Fruit fly (Drosophila melanogaster) whole organism, embryonic: ENCODE measurements around the gene CG5188.
A peak's percentile ranks its signal among the peaks of the same experiment; 100 is the strongest.

ENCODE experiments used
- CG10366 ChIP-seq: fragments of 200-800 bp; sonication (Bioruptor generic); IDR thresholded peaks from 2 replicates; pipeline ENCODE4 v1.3.6; 2022; ENCODE audit warnings: missing biosample characterization, missing genetic modification characterization
- CG11093 ChIP-seq: fragments of 200-800 bp; sonication (Bioruptor generic); IDR thresholded peaks from 3 replicates; pipeline ENCODE4 v1.3.6; 2022; ENCODE audit warnings: missing biosample characterization, missing genetic modification characterization
- CG11696 ChIP-seq: fragments of 200-800 bp; sonication (Bioruptor generic); IDR thresholded peaks from 2 replicates; pipeline ENCODE4 v1.3.6; 2022; ENCODE audit warnings: missing biosample characterization, missing genetic modification characterization
- CG12659 ChIP-seq: fragments of 200-800 bp; sonication (Bioruptor generic); optimal IDR thresholded peaks from 3 replicates; lab custom pipeline; 2017; ENCODE audit warnings: mild to moderate bottlenecking, missing biosample characterization, missing genetic modification reagents, missing genetic modification characterization
- CG15696 ChIP-seq: fragments of 200-800 bp; sonication (Bioruptor generic); optimal IDR thresholded peaks from 2 replicates; lab custom pipeline; 2019; ENCODE audit warnings: missing biosample characterization, mild to moderate bottlenecking, missing genetic modification characterization, moderate library complexity
- CG30020 ChIP-seq: fragments of 200-800 bp; optimal IDR thresholded peaks from 2 replicates; lab custom pipeline; 2019; ENCODE audit warnings: missing biosample characterization, mild to moderate bottlenecking, missing genetic modification characterization, moderate library complexity
- CG31441 ChIP-seq: fragments of 200-800 bp; sonication (Bioruptor generic); IDR thresholded peaks from 2 replicates; pipeline ENCODE4 v1.3.6; 2022; ENCODE audit warnings: missing biosample characterization, missing genetic modification characterization
- CG32767 ChIP-seq: fragments of 200-800 bp; sonication (Bioruptor generic); IDR thresholded peaks from 2 replicates; pipeline ENCODE4 v1.3.6; 2022; ENCODE audit warnings: missing biosample characterization, missing genetic modification characterization
- CG5180 ChIP-seq: fragments of 200-800 bp; sonication (Bioruptor generic); optimal IDR thresholded peaks from 3 replicates; lab custom pipeline; 2017; ENCODE audit warnings: missing biosample characterization, missing genetic modification characterization, mild to moderate bottlenecking, moderate library complexity, missing genetic modification reagents
- CG7963 ChIP-seq: fragments of 200-800 bp; sonication (Bioruptor generic); IDR thresholded peaks from 3 replicates; pipeline ENCODE4 v1.3.6; 2022; ENCODE audit warnings: missing biosample characterization, missing genetic modification characterization; ENCODE audit not compliant: partially characterized antibody
- CG9609 ChIP-seq: fragments of 200-800 bp; sonication (Bioruptor generic); optimal IDR thresholded peaks from 3 replicates; lab custom pipeline; 2016; ENCODE audit warnings: missing biosample characterization, missing genetic modification characterization
- D ChIP-seq, 2 experiments: fragments of 200-800 bp in 1 of 2; fragments of >200 bp in 1 of 2; sonication (Bioruptor generic) in 1 of 2; optimal IDR thresholded peaks; 2 replicates in 1 of 2; 3 replicates in 1 of 2; lab custom pipeline; 2017; ENCODE audit warnings: mild to moderate bottlenecking in 1 of 2, missing biosample characterization in 1 of 2, missing genetic modification characterization in 1 of 2, missing genetic modification reagents in 1 of 2
- Dll ChIP-seq: fragments of 200-800 bp; sonication (Bioruptor generic); IDR thresholded peaks from 4 replicates; pipeline ENCODE4 v1.3.6; 2022; ENCODE audit warnings: missing biosample characterization, missing genetic modification characterization; ENCODE audit not compliant: partially characterized antibody
- Gug ChIP-seq: fragments of 200-800 bp; sonication (Bioruptor generic); IDR thresholded peaks from 4 replicates; pipeline ENCODE4 v1.3.6; 2022; ENCODE audit warnings: missing biosample characterization, missing genetic modification characterization
- H2.0 ChIP-seq: fragments of 200-800 bp; sonication (Bioruptor generic); IDR thresholded peaks from 2 replicates; pipeline ENCODE4 v1.3.6; 2022; ENCODE audit warnings: missing biosample characterization, missing genetic modification characterization
- HLH54F ChIP-seq: fragments of 200-800 bp; sonication (Bioruptor generic); optimal IDR thresholded peaks from 3 replicates; lab custom pipeline; 2016; ENCODE audit warnings: missing biosample characterization, missing genetic modification characterization
- Hr51 ChIP-seq, 2 experiments: fragments of 200-800 bp; sonication (Bioruptor generic); optimal IDR thresholded peaks; 2 replicates in 1 of 2; 3 replicates in 1 of 2; lab custom pipeline; 2016 to 2018; ENCODE audit warnings: missing biosample characterization in 2 of 2, missing genetic modification characterization in 2 of 2, mild to moderate bottlenecking in 1 of 2, moderate library complexity in 1 of 2
- Hsf ChIP-seq: fragments of 200-800 bp; sonication (Bioruptor generic); optimal IDR thresholded peaks from 3 replicates; lab custom pipeline; 2016; ENCODE audit warnings: missing biosample characterization, missing genetic modification characterization
- Sin3A ChIP-seq: fragments of >200 bp; optimal IDR thresholded peaks from 2 replicates; lab custom pipeline; 2018
- Tbp ChIP-seq: fragments of >200 bp; optimal IDR thresholded peaks from 2 replicates; lab custom pipeline; 2018; ENCODE audit warnings: missing biosample characterization, missing genetic modification characterization
- Vsx1 ChIP-seq: fragments of 200-800 bp; sonication (Bioruptor generic); optimal IDR thresholded peaks from 2 replicates; lab custom pipeline; 2017; ENCODE audit warnings: missing biosample characterization, mild to moderate bottlenecking, missing genetic modification characterization, missing genetic modification reagents
- Xrp1 ChIP-seq: fragments of 200-800 bp; sonication (Bioruptor generic); IDR thresholded peaks from 2 replicates; pipeline ENCODE4 v1.3.6; 2022; ENCODE audit warnings: missing biosample characterization, missing genetic modification characterization
- ap ChIP-seq: fragments of 200-800 bp; sonication (Bioruptor generic); IDR thresholded peaks from 2 replicates; pipeline ENCODE4 v1.3.6; 2022; ENCODE audit warnings: missing biosample characterization, missing genetic modification characterization
- bbx ChIP-seq: fragments of 200-800 bp; sonication (Bioruptor generic); IDR thresholded peaks from 2 replicates; pipeline ENCODE4 v1.3.6; 2022; ENCODE audit warnings: missing biosample characterization, missing genetic modification characterization; ENCODE audit not compliant: partially characterized antibody
- br ChIP-seq: fragments of >200 bp; optimal IDR thresholded peaks from 2 replicates; lab custom pipeline; 2017
- btn ChIP-seq: fragments of 200-800 bp; sonication (Bioruptor generic); optimal IDR thresholded peaks from 2 replicates; lab custom pipeline; 2016; ENCODE audit warnings: missing biosample characterization, missing genetic modification characterization
- cg ChIP-seq: fragments of 200-800 bp; sonication (Bioruptor generic); optimal IDR thresholded peaks from 3 replicates; lab custom pipeline; 2019; ENCODE audit warnings: missing biosample characterization, mild to moderate bottlenecking, missing genetic modification characterization, moderate library complexity
- chn ChIP-seq: fragments of 200-800 bp; sonication (Bioruptor generic); optimal IDR thresholded peaks from 2 replicates; lab custom pipeline; 2016; ENCODE audit warnings: missing biosample characterization, missing genetic modification characterization
- corto ChIP-seq: fragments of 200-800 bp; sonication (Bioruptor generic); optimal IDR thresholded peaks from 2 replicates; lab custom pipeline; 2016; ENCODE audit warnings: missing biosample characterization, mild to moderate bottlenecking, missing genetic modification characterization, moderate library complexity
- dimm ChIP-seq: fragments of 200-800 bp; sonication (Bioruptor generic); IDR thresholded peaks from 2 replicates; pipeline ENCODE4 v1.3.6; 2022; ENCODE audit warnings: missing biosample characterization, missing genetic modification characterization
- disco-r ChIP-seq: fragments of 200-800 bp; sonication (Bioruptor generic); optimal IDR thresholded peaks from 2 replicates; lab custom pipeline; 2016; ENCODE audit warnings: missing biosample characterization, missing genetic modification characterization
- dmrt11E ChIP-seq: fragments of 200-800 bp; sonication (Bioruptor generic); optimal IDR thresholded peaks from 3 replicates; lab custom pipeline; 2018; ENCODE audit warnings: missing biosample characterization, mild to moderate bottlenecking, missing genetic modification characterization, moderate library complexity
- dmrt99B ChIP-seq: fragments of 200-800 bp; sonication (Bioruptor generic); optimal IDR thresholded peaks from 2 replicates; lab custom pipeline; 2018; ENCODE audit warnings: missing biosample characterization, mild to moderate bottlenecking, missing genetic modification characterization, moderate library complexity
- dpn ChIP-seq, 2 experiments: fragments of 200-800 bp; sonication (Bioruptor generic); optimal IDR thresholded peaks; 3 replicates each; lab custom pipeline; 2016; ENCODE audit warnings: missing biosample characterization in 2 of 2, missing genetic modification characterization in 2 of 2
- ewg ChIP-seq: fragments of 200-800 bp; sonication (Bioruptor generic); optimal IDR thresholded peaks from 3 replicates; lab custom pipeline; 2017; ENCODE audit warnings: mild to moderate bottlenecking, missing biosample characterization, missing genetic modification reagents, missing genetic modification characterization
- exex ChIP-seq: fragments of 200-800 bp; sonication (Bioruptor generic); optimal IDR thresholded peaks from 4 replicates; lab custom pipeline; 2018; ENCODE audit warnings: missing biosample characterization, mild to moderate bottlenecking, missing genetic modification characterization, moderate library complexity
- gro ChIP-seq: fragments of 200-800 bp; sonication (Bioruptor generic); optimal IDR thresholded peaks from 2 replicates; lab custom pipeline; 2016; ENCODE audit warnings: missing biosample characterization, missing genetic modification characterization
- insv ChIP-seq, 2 experiments: fragments of 200-800 bp; sonication (Bioruptor generic); optimal IDR thresholded peaks; 3 replicates each; lab custom pipeline; 2016 to 2018; ENCODE audit warnings: missing biosample characterization in 2 of 2, missing genetic modification characterization in 2 of 2
- kni ChIP-seq: fragments of 200-800 bp; sonication (Bioruptor generic); optimal IDR thresholded peaks from 3 replicates; lab custom pipeline; 2017; ENCODE audit warnings: mild to moderate bottlenecking, missing biosample characterization, missing genetic modification reagents, missing genetic modification characterization
- lilli ChIP-seq: fragments of 200-800 bp; sonication (Bioruptor generic); optimal IDR thresholded peaks from 3 replicates; lab custom pipeline; 2016; ENCODE audit warnings: missing biosample characterization, missing genetic modification characterization
- lmd ChIP-seq: fragments of 200-800 bp; sonication (Bioruptor generic); IDR thresholded peaks from 2 replicates; pipeline ENCODE4 v1.3.6; 2022; ENCODE audit warnings: missing biosample characterization, missing genetic modification characterization
- lola ChIP-seq, 3 experiments: fragments of >200 bp in 2 of 3; fragments of 200-800 bp in 1 of 3; sonication (Bioruptor generic) in 1 of 3; optimal IDR thresholded peaks; 2 replicates each; lab custom pipeline; 2017 to 2019; ENCODE audit warnings: missing biosample characterization in 3 of 3, missing genetic modification characterization in 3 of 3, mild to moderate bottlenecking in 1 of 3, moderate library complexity in 1 of 3
- nau ChIP-seq: fragments of 200-800 bp; sonication (Bioruptor generic); optimal IDR thresholded peaks from 3 replicates; lab custom pipeline; 2017; ENCODE audit warnings: missing biosample characterization, mild to moderate bottlenecking, missing genetic modification characterization, missing genetic modification reagents
- pros ChIP-seq: fragments of 200-800 bp; sonication (Bioruptor generic); optimal IDR thresholded peaks from 3 replicates; lab custom pipeline; 2019; ENCODE audit warnings: missing biosample characterization, mild to moderate bottlenecking, missing genetic modification characterization, moderate library complexity
- sna ChIP-seq: fragments of 200-800 bp; sonication (Bioruptor generic); IDR thresholded peaks from 2 replicates; pipeline ENCODE4 v1.3.6; 2022; ENCODE audit warnings: missing biosample characterization, missing genetic modification characterization; ENCODE audit not compliant: partially characterized antibody
- ssp ChIP-seq: fragments of 200-800 bp; sonication (Bioruptor generic); IDR thresholded peaks from 2 replicates; pipeline ENCODE4 v1.3.6; 2022; ENCODE audit warnings: missing biosample characterization, missing genetic modification characterization
- tna ChIP-seq: fragments of 200-800 bp; sonication (Bioruptor generic); IDR thresholded peaks from 2 replicates; pipeline ENCODE4 v1.3.6; 2022; ENCODE audit warnings: missing biosample characterization, missing genetic modification characterization; ENCODE audit not compliant: partially characterized antibody
- vvl ChIP-seq: fragments of 200-800 bp; sonication (Bioruptor generic); IDR thresholded peaks from 2 replicates; pipeline ENCODE4 v1.3.6; 2022; ENCODE audit warnings: missing biosample characterization, missing genetic modification characterization
- wdn ChIP-seq: fragments of 200-800 bp; sonication (Bioruptor generic); IDR thresholded peaks from 2 replicates; pipeline ENCODE4 v1.3.6; 2022; ENCODE audit warnings: missing biosample characterization, missing genetic modification characterization

Gene CG5188

DNA sequence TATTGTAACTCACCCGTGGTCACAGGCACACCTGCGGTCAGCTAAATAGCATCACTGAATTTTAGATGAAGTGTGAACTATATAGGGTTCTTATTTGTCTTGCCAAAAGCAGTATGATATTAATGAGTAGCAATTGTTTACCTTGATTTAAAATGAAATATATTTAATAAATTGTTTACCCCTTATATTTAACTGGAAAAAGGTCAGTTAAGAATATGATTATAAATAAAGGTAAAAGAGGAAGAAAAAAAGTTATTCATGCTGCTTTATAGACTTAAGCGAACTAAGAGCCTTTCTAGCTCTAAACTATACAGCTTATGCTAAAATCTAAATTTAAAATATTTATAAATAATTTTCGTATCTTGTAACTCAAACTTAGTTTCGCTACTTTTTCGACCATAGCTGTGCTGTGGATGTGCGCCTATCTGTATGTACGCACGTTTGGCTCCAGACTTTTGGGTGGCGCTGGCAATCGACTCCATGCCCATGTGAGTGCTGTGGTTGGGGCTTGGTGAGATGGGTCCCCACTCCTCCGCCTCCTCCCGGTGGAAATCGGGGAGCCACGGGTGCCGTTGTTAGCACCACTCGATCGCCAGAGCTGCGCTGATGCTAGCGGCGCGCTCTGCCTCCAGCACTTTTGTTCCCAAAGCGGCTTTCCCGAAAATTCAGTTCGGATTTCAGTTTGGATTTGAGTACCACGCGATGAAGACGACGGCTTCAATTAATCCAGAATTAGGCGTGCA, 13.6 kb downstream of the CG5188 start, which contains the start of gene loh (continued):
- peak; percentile 75 for TF ChIP-seq CG11696 (GFP tag; lab: Robert Waterston, UW)
- peak; percentile 10 for TF ChIP-seq CG15696 (tag; lab: Kevin White, UChicago)
- TF ChIP-seq dmrt11E (tag; lab: Kevin White, UChicago), result peak; percentile 35
- TF ChIP-seq corto (GFP tag; lab: Kevin White, UChicago), result no peak
- TF ChIP-seq HLH54F (GFP tag; lab: Kevin White, UChicago), result no peak
- peak; percentile 64 for TF ChIP-seq dmrt99B (tag; lab: Kevin White, UChicago)
- no peak for TF ChIP-seq bbx (GFP tag; lab: Robert Waterston, UW)
- no peak for TF ChIP-seq vvl (GFP tag; lab: Robert Waterston, UW)
- no peak for TF ChIP-seq D (optimal IDR thresholded peaks at IDR 0.05; lab: Kevin White, UChicago)
- TF ChIP-seq D (GFP tag; optimal IDR thresholded peaks at IDR 0.05; lab: Kevin White, UChicago), result peak; percentile 74
- no peak for TF ChIP-seq Sin3A
- no peak for TF ChIP-seq chn
- TF ChIP-seq lilli, result peak; percentile 22
- no peak for TF ChIP-seq H2.0
- TF ChIP-seq CG7963 (GFP tag; lab: Robert Waterston, UW), result no peak
- no peak for TF ChIP-seq CG11093 (GFP tag; lab: Robert Waterston, UW)
- TF ChIP-seq Dll, result no peak
- TF ChIP-seq CG9609 (GFP tag; lab: Kevin White, UChicago), result no peak
- 0 out of 2 replicates have a peak, but pooled peaks have one; percentile 8 for TF ChIP-seq CG10366 (GFP tag; lab: Robert Waterston, UW)
- no peak for TF ChIP-seq Gug (GFP tag; lab: Robert Waterston, UW)
- no peak for TF ChIP-seq sna (GFP tag; lab: Robert Waterston, UW)
- no peak for TF ChIP-seq ap (GFP tag; lab: Robert Waterston, UW)
- peak; percentile 50 for TF ChIP-seq ewg (GFP tag; lab: Kevin White, UChicago)
- no peak for TF ChIP-seq btn (GFP tag; lab: Kevin White, UChicago)
- TF ChIP-seq lola (GFP tag; optimal IDR thresholded peaks at IDR 0.05; lab: Kevin White, UChicago), result peak in 1 of 3 experiments; percentile 79
- no peak for TF ChIP-seq wdn
- TF ChIP-seq Hr51 (GFP tag; optimal IDR thresholded peaks at IDR 0.05; lab: Kevin White, UChicago), result peak in 1 of 2 experiments; percentile 79
- peak; percentile 38 for TF ChIP-seq CG30020 (tag; lab: Kevin White, UChicago)
- no peak for TF ChIP-seq gro (GFP tag; lab: Kevin White, UChicago)
- no peak for TF ChIP-seq br (lab: Kevin White, UChicago)
- TF ChIP-seq lmd (GFP tag; lab: Robert Waterston, UW), result no peak
- peak in 1 of 2 experiments; percentile 39 for TF ChIP-seq dpn (GFP tag; optimal IDR thresholded peaks at IDR 0.05; lab: Kevin White, UChicago)
- peak; percentile 65 for TF ChIP-seq CG5180 (GFP tag; lab: Kevin White, UChicago)
- TF ChIP-seq cg, result peak; percentile 3
- TF ChIP-seq Vsx1 (GFP tag; lab: Kevin White, UChicago), result peak; percentile 38
- TF ChIP-seq disco-r (GFP tag; lab: Kevin White, UChicago), result no peak
- no peak for TF ChIP-seq tna
- TF ChIP-seq exex (tag; lab: Kevin White, UChicago), result no peak
- no peak for TF ChIP-seq nau
- TF ChIP-seq ssp, result no peak
- TF ChIP-seq Tbp, result no peak
- peak; percentile 63 for TF ChIP-seq CG12659 (GFP tag; lab: Kevin White, UChicago)
- TF ChIP-seq pros (GFP tag; lab: Kevin White, UChicago), result no peak
- peak; percentile 57; the same call in 1 of the 2 replicates for TF ChIP-seq Xrp1 (GFP tag; lab: Robert Waterston, UW)
- TF ChIP-seq Hsf (GFP tag; lab: Kevin White, UChicago), result peak; percentile 27
- no peak for TF ChIP-seq kni
- TF ChIP-seq CG31441 (GFP tag; lab: Robert Waterston, UW), result peak; percentile 79
- no peak for TF ChIP-seq dimm
- TF ChIP-seq insv (GFP tag; optimal IDR thresholded peaks at IDR 0.05; lab: Kevin White, UChicago), result no peak
- TF ChIP-seq CG32767 (GFP tag; lab: Robert Waterston, UW), result no peak
